Worm (Caenorhabditis elegans) whole organism, young adult: ENCODE results near the gene M60.4.

Source experiments
- B0336.3 ChIP-seq: fragments of 200-800 bp; sonication (Bioruptor generic); IDR thresholded peaks from 2 replicates; pipeline ENCODE4 v1.3.6; 2022; ENCODE audit warnings: missing genetic modification characterization, missing compliant biosample characterization
- F22D6.2 ChIP-seq: sonication (generic microtip); optimal IDR thresholded peaks from 2 replicates; lab custom pipeline; 2016; ENCODE audit warnings: mild to moderate bottlenecking, missing genetic modification characterization, missing compliant biosample characterization
- athp-1 ChIP-seq: sonication (generic microtip); optimal IDR thresholded peaks from 2 replicates; lab custom pipeline; 2017; ENCODE audit warnings: mild to moderate bottlenecking, missing genetic modification characterization, missing compliant biosample characterization
- dpff-1 ChIP-seq: sonication (generic microtip); optimal IDR thresholded peaks from 2 replicates; lab custom pipeline; 2017; ENCODE audit warnings: mild to moderate bottlenecking, missing genetic modification characterization, missing compliant biosample characterization
- egl-44 ChIP-seq: fragments of 200-800 bp; sonication (Bioruptor generic); IDR thresholded peaks from 2 replicates; pipeline ENCODE4 v1.3.6; 2022; ENCODE audit warnings: missing genetic modification reagents, missing genetic modification characterization, missing compliant biosample characterization
- ets-4 ChIP-seq: fragments of 200-800 bp; sonication (Bioruptor generic); optimal IDR thresholded peaks from 2 replicates; lab custom pipeline; 2018; ENCODE audit warnings: mild to moderate bottlenecking, missing genetic modification characterization, missing compliant biosample characterization
- hlh-12 ChIP-seq: sonication (generic microtip); optimal IDR thresholded peaks from 2 replicates; lab custom pipeline; 2016; ENCODE audit warnings: missing genetic modification characterization, missing compliant biosample characterization
- madf-3 ChIP-seq: fragments of 200-800 bp; sonication (Bioruptor generic); IDR thresholded peaks from 2 replicates; pipeline ENCODE4 v1.3.6; 2022; ENCODE audit warnings: missing genetic modification reagents, missing genetic modification characterization, missing compliant biosample characterization
- sea-2 ChIP-seq: fragments of 200-800 bp; sonication (Bioruptor generic); IDR thresholded peaks from 2 replicates; pipeline ENCODE4 v1.3.6; 2022; ENCODE audit warnings: missing genetic modification characterization, missing compliant biosample characterization

DNA sequence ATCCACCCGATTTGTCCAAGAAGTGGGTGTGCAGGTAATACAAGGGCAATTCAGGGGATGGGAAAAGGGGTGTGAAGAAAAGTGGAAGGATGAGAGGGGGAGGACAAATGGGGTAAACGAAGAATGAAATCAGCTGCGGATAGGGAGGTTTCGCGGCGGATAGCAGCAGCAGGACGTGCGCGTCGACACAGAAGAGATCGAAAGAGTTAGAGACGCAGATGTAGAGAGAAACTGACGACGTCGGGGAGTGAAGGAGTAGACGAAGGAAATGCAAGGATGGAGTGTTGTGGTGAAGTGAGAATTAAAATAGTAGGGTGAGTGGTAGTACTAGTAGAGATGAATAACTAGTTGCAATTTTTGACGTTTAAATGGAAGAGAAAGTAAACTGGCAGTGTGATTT is 16.2 kb upstream of the M60.4 start, which contains the start of gene M60.6:
- TF ChIP-seq madf-3 (GFP tag; lab: Robert Waterston, UW) (no peak), egl-44 (GFP tag; lab: Robert Waterston, UW) (no peak), ets-4 (GFP tag; lab: Kevin White, UChicago) (no peak), athp-1 (tag; lab: Kevin White, UChicago) (no peak), F22D6.2 (tag; lab: Kevin White, UChicago) (no peak), B0336.3 (GFP tag; lab: Robert Waterston, UW) (no peak), hlh-12 (tag; lab: Kevin White, UChicago) (no peak), dpff-1 (tag; lab: Kevin White, UChicago) (no peak), sea-2 (GFP tag; lab: Robert Waterston, UW) (no peak)
